Fruit fly (Drosophila melanogaster) whole organism, embryonic: ENCODE measurements around the gene CG12516.

Source experiments
- ATbp ChIP-seq: fragments of 200-800 bp; sonication (Bioruptor generic); optimal IDR thresholded peaks from 2 replicates; lab custom pipeline; 2017; ENCODE audit warnings: missing biosample characterization, mild to moderate bottlenecking, missing genetic modification characterization, missing genetic modification reagents
- Abd-B ChIP-seq: fragments of 200-800 bp; sonication (Bioruptor generic); optimal IDR thresholded peaks from 2 replicates; lab custom pipeline; 2018; ENCODE audit warnings: missing biosample characterization, mild to moderate bottlenecking, missing genetic modification characterization, moderate library complexity
- CG10321 ChIP-seq: fragments of 200-800 bp; sonication (Bioruptor generic); IDR thresholded peaks from 2 replicates; pipeline ENCODE4 v1.3.6; 2022; ENCODE audit warnings: missing biosample characterization, missing genetic modification characterization
- CG10543 ChIP-seq: fragments of 200-800 bp; sonication (Bioruptor generic); optimal IDR thresholded peaks from 3 replicates; lab custom pipeline; 2017; ENCODE audit warnings: missing biosample characterization, mild to moderate bottlenecking, missing genetic modification characterization, moderate library complexity
- CG10959 ChIP-seq: fragments of 200-800 bp; sonication (Bioruptor generic); IDR thresholded peaks from 2 replicates; pipeline ENCODE4 v1.3.6; 2022; ENCODE audit warnings: missing biosample characterization, missing genetic modification characterization
- CG11504 ChIP-seq: fragments of 200-800 bp; sonication (Bioruptor generic); optimal IDR thresholded peaks from 3 replicates; lab custom pipeline; 2019; ENCODE audit warnings: missing biosample characterization, mild to moderate bottlenecking, missing genetic modification characterization, moderate library complexity
- CG11695 ChIP-seq: fragments of 200-800 bp; sonication (Bioruptor generic); IDR thresholded peaks from 3 replicates; pipeline ENCODE4 v1.3.6; 2022; ENCODE audit warnings: missing biosample characterization, missing genetic modification characterization
- CG12744 ChIP-seq: fragments of 200-800 bp; sonication (Bioruptor generic); optimal IDR thresholded peaks from 2 replicates; lab custom pipeline; 2016; ENCODE audit warnings: missing biosample characterization, missing genetic modification characterization
- CG14014 ChIP-seq: fragments of 200-800 bp; sonication (Bioruptor generic); IDR thresholded peaks from 2 replicates; pipeline ENCODE4 v1.3.6; 2022; ENCODE audit warnings: missing biosample characterization, missing genetic modification characterization
- CG14050 ChIP-seq: fragments of 200-800 bp; sonication (Bioruptor generic); IDR thresholded peaks from 3 replicates; pipeline ENCODE4 v1.3.6; 2022; ENCODE audit warnings: missing biosample characterization, missing genetic modification characterization
- CG15479 ChIP-seq: fragments of 200-800 bp; sonication (Bioruptor generic); optimal IDR thresholded peaks from 3 replicates; lab custom pipeline; 2019; ENCODE audit warnings: missing biosample characterization, mild to moderate bottlenecking, missing genetic modification characterization, moderate library complexity
- CG15514 ChIP-seq: fragments of 200-800 bp; sonication (Bioruptor generic); optimal IDR thresholded peaks from 3 replicates; lab custom pipeline; 2017; ENCODE audit warnings: missing biosample characterization, missing genetic modification characterization, mild to moderate bottlenecking, moderate library complexity, missing genetic modification reagents
- CG1602 ChIP-seq: fragments of 200-800 bp; sonication (Bioruptor generic); optimal IDR thresholded peaks from 3 replicates; lab custom pipeline; 2016; ENCODE audit warnings: missing biosample characterization, missing genetic modification characterization
- CG18476 ChIP-seq: fragments of 200-800 bp; sonication (Bioruptor generic); optimal IDR thresholded peaks from 2 replicates; lab custom pipeline; 2016; ENCODE audit warnings: missing biosample characterization, mild to moderate bottlenecking, missing genetic modification characterization
- CG18599 ChIP-seq: fragments of 200-800 bp; sonication (Bioruptor generic); optimal IDR thresholded peaks from 3 replicates; lab custom pipeline; 2017; ENCODE audit warnings: missing biosample characterization, missing genetic modification characterization, mild to moderate bottlenecking, moderate library complexity, missing genetic modification reagents
- CG2120 ChIP-seq: fragments of 200-800 bp; sonication (Bioruptor generic); optimal IDR thresholded peaks from 3 replicates; lab custom pipeline; 2016; ENCODE audit warnings: missing biosample characterization, missing genetic modification characterization
- CG2202 ChIP-seq: fragments of 200-800 bp; sonication (Bioruptor generic); optimal IDR thresholded peaks from 2 replicates; lab custom pipeline; 2018; ENCODE audit warnings: missing biosample characterization, mild to moderate bottlenecking, missing genetic modification characterization
- CG34376 ChIP-seq: fragments of 200-800 bp; sonication (Bioruptor generic); optimal IDR thresholded peaks from 2 replicates; lab custom pipeline; 2018; ENCODE audit warnings: missing biosample characterization, mild to moderate bottlenecking, missing genetic modification characterization
- CG4707 ChIP-seq: fragments of 200-800 bp; sonication (Bioruptor generic); optimal IDR thresholded peaks from 2 replicates; lab custom pipeline; 2018; ENCODE audit warnings: missing biosample characterization, mild to moderate bottlenecking, missing genetic modification characterization, moderate library complexity
- CG6791 ChIP-seq: fragments of 200-800 bp; sonication (Bioruptor generic); IDR thresholded peaks from 3 replicates; pipeline ENCODE4 v1.3.6; 2022; ENCODE audit warnings: missing biosample characterization, missing genetic modification characterization; ENCODE audit not compliant: partially characterized antibody
- CG9609 ChIP-seq: fragments of 200-800 bp; sonication (Bioruptor generic); optimal IDR thresholded peaks from 3 replicates; lab custom pipeline; 2016; ENCODE audit warnings: missing biosample characterization, missing genetic modification characterization
- CG9727 ChIP-seq: fragments of 200-800 bp; sonication (Bioruptor generic); optimal IDR thresholded peaks from 3 replicates; lab custom pipeline; 2017; ENCODE audit warnings: missing biosample characterization, mild to moderate bottlenecking, missing genetic modification characterization
- CHES-1-like ChIP-seq: fragments of 200-800 bp; sonication (Bioruptor generic); optimal IDR thresholded peaks from 2 replicates; lab custom pipeline; 2016; ENCODE audit warnings: missing biosample characterization, missing genetic modification characterization
- Dp ChIP-seq: fragments of 200-800 bp; sonication (Bioruptor generic); optimal IDR thresholded peaks from 2 replicates; lab custom pipeline; 2018; ENCODE audit warnings: missing biosample characterization, mild to moderate bottlenecking, missing genetic modification characterization, moderate library complexity
- Gug ChIP-seq: fragments of 200-800 bp; sonication (Bioruptor generic); IDR thresholded peaks from 4 replicates; pipeline ENCODE4 v1.3.6; 2022; ENCODE audit warnings: missing biosample characterization, missing genetic modification characterization
- Lhr ChIP-seq: fragments of 200-800 bp; sonication (Bioruptor generic); optimal IDR thresholded peaks from 3 replicates; lab custom pipeline; 2017; ENCODE audit warnings: mild to moderate bottlenecking, missing biosample characterization, missing genetic modification reagents, missing genetic modification characterization
- Lpt ChIP-seq: fragments of >200 bp; optimal IDR thresholded peaks from 2 replicates; lab custom pipeline; 2018; ENCODE audit warnings: missing biosample characterization, missing genetic modification characterization
- Meics ChIP-seq: fragments of 200-800 bp; sonication (Bioruptor generic); optimal IDR thresholded peaks from 2 replicates; lab custom pipeline; 2017; ENCODE audit warnings: missing biosample characterization, mild to moderate bottlenecking, missing genetic modification characterization
- Mrtf ChIP-seq: fragments of 200-800 bp; sonication (Bioruptor generic); IDR thresholded peaks from 3 replicates; pipeline ENCODE4 v1.3.6; 2022; ENCODE audit warnings: missing biosample characterization, missing genetic modification characterization
- NK7.1 ChIP-seq: fragments of 200-800 bp; sonication (Bioruptor generic); optimal IDR thresholded peaks from 3 replicates; lab custom pipeline; 2016; ENCODE audit warnings: missing biosample characterization, missing genetic modification characterization
- Ptx1 ChIP-seq: fragments of 200-800 bp; sonication (Bioruptor generic); IDR thresholded peaks from 2 replicates; pipeline ENCODE4 v1.3.6; 2022; ENCODE audit warnings: missing biosample characterization, missing genetic modification characterization
- Sox102F ChIP-seq: fragments of 200-800 bp; sonication (Bioruptor generic); optimal IDR thresholded peaks from 2 replicates; lab custom pipeline; 2018; ENCODE audit warnings: missing biosample characterization, mild to moderate bottlenecking, missing genetic modification characterization, moderate library complexity
- Spps ChIP-seq: fragments of 200-800 bp; sonication (Bioruptor generic); optimal IDR thresholded peaks from 2 replicates; lab custom pipeline; 2018; ENCODE audit warnings: missing biosample characterization, mild to moderate bottlenecking, missing genetic modification characterization
- Sry-β ChIP-seq: fragments of 200-800 bp; sonication (Bioruptor generic); optimal IDR thresholded peaks from 2 replicates; lab custom pipeline; 2018; ENCODE audit warnings: missing biosample characterization, mild to moderate bottlenecking, missing genetic modification characterization, moderate library complexity
- ap ChIP-seq: fragments of 200-800 bp; sonication (Bioruptor generic); IDR thresholded peaks from 2 replicates; pipeline ENCODE4 v1.3.6; 2022; ENCODE audit warnings: missing biosample characterization, missing genetic modification characterization
- corto ChIP-seq: fragments of 200-800 bp; sonication (Bioruptor generic); optimal IDR thresholded peaks from 2 replicates; lab custom pipeline; 2016; ENCODE audit warnings: missing biosample characterization, mild to moderate bottlenecking, missing genetic modification characterization, moderate library complexity
- dmrt11E ChIP-seq: fragments of 200-800 bp; sonication (Bioruptor generic); optimal IDR thresholded peaks from 3 replicates; lab custom pipeline; 2018; ENCODE audit warnings: missing biosample characterization, mild to moderate bottlenecking, missing genetic modification characterization, moderate library complexity
- dmrt99B ChIP-seq: fragments of 200-800 bp; sonication (Bioruptor generic); optimal IDR thresholded peaks from 2 replicates; lab custom pipeline; 2018; ENCODE audit warnings: missing biosample characterization, mild to moderate bottlenecking, missing genetic modification characterization, moderate library complexity
- grau ChIP-seq: fragments of 200-800 bp; optimal IDR thresholded peaks from 3 replicates; lab custom pipeline; 2019; ENCODE audit warnings: missing biosample characterization, mild to moderate bottlenecking, missing genetic modification characterization, moderate library complexity
- jumu ChIP-seq: fragments of 200-800 bp; sonication (Bioruptor generic); optimal IDR thresholded peaks from 3 replicates; lab custom pipeline; 2016; ENCODE audit warnings: missing biosample characterization, missing genetic modification characterization
- klu ChIP-seq: fragments of 200-800 bp; sonication (Bioruptor generic); IDR thresholded peaks from 2 replicates; pipeline ENCODE4 v1.3.6; 2022; ENCODE audit warnings: missing biosample characterization, missing genetic modification characterization
- lmd ChIP-seq: fragments of 200-800 bp; sonication (Bioruptor generic); IDR thresholded peaks from 2 replicates; pipeline ENCODE4 v1.3.6; 2022; ENCODE audit warnings: missing biosample characterization, missing genetic modification characterization
- nau ChIP-seq: fragments of 200-800 bp; sonication (Bioruptor generic); optimal IDR thresholded peaks from 3 replicates; lab custom pipeline; 2017; ENCODE audit warnings: missing biosample characterization, mild to moderate bottlenecking, missing genetic modification characterization, missing genetic modification reagents
- nerfin-1 ChIP-seq: fragments of 200-800 bp; sonication (Bioruptor generic); optimal IDR thresholded peaks from 3 replicates; lab custom pipeline; 2019; ENCODE audit warnings: missing biosample characterization, mild to moderate bottlenecking, missing genetic modification characterization, moderate library complexity
- sc ChIP-seq, 3 experiments: fragments of >200 bp in 2 of 3; fragments of 200-800 bp in 1 of 3; sonication (Bioruptor generic) in 1 of 3; optimal IDR thresholded peaks; 2 replicates in 2 of 3; 3 replicates in 1 of 3; lab custom pipeline; 2017; ENCODE audit warnings: mild to moderate bottlenecking in 1 of 3, missing biosample characterization in 1 of 3, missing genetic modification characterization in 1 of 3, missing genetic modification reagents in 1 of 3
- tgo ChIP-seq: fragments of 200-800 bp; sonication (Bioruptor generic); IDR thresholded peaks from 3 replicates; pipeline ENCODE4 v1.3.6; 2022; ENCODE audit warnings: missing biosample characterization, missing genetic modification characterization
- tna ChIP-seq: fragments of 200-800 bp; sonication (Bioruptor generic); IDR thresholded peaks from 2 replicates; pipeline ENCODE4 v1.3.6; 2022; ENCODE audit warnings: missing biosample characterization, missing genetic modification characterization; ENCODE audit not compliant: partially characterized antibody
- toy ChIP-seq: fragments of 200-800 bp; sonication (Bioruptor generic); IDR thresholded peaks from 2 replicates; pipeline ENCODE4 v1.3.6; 2022; ENCODE audit warnings: missing biosample characterization, missing genetic modification characterization
- usp ChIP-seq: fragments of >200 bp; optimal IDR thresholded peaks from 2 replicates; lab custom pipeline; 2017; ENCODE audit warnings: missing biosample characterization, missing genetic modification characterization

Gene CG12516

DNA sequence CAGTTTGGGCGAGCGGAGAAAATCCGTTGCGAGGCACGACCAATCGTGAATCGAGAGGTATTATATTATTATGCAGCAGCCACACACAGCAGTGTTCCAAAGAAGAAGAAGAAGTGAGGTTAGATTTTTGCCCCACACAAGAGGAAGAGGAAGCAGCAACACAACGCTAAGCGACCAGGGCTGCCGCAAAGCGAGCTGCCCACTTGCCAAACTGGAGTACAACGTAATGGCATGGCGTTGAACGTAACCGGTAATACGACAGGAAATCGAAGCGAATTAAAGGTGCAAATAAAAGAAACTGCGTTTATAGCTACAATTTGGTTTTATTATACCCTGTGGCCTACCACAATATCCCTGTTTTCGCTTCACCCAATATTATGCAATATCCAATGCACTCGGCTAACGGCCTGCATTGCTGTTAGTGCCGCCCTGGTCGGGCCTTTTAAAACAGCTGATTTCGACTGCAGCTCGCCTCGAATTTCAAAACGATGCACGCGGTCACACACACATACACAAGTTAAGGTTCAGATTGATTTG, 31.1 kb upstream of the CG12516 start (continued):
- TF ChIP-seq usp (GFP tag; lab: Kevin White, UChicago) (no peak), sc (optimal IDR thresholded peaks at IDR 0.05; lab: Kevin White, UChicago) (no peak), sc (GFP tag; optimal IDR thresholded peaks at IDR 0.05; lab: Kevin White, UChicago) (peak; percentile 64), CG2120 (GFP tag; lab: Kevin White, UChicago) (peak; percentile 63), CG1602 (GFP tag; lab: Kevin White, UChicago) (peak; percentile 65), CG12744 (GFP tag; lab: Kevin White, UChicago) (peak; percentile 14), Dp (no peak), toy (GFP tag; lab: Robert Waterston, UW) (peak; percentile 39; the same call in 1 of the 2 replicates), CG2202 (tag; lab: Kevin White, UChicago) (peak; percentile 59), CG10321 (GFP tag; lab: Robert Waterston, UW) (peak; percentile 48), grau (peak; percentile 73), CG18476 (peak; percentile 57), jumu (GFP tag; lab: Kevin White, UChicago) (peak; percentile 78), Mrtf (0 out of 3 replicates have a peak, but pooled peaks have one; percentile 8), lmd (GFP tag; lab: Robert Waterston, UW) (peak; percentile 78), tna (GFP tag; lab: Robert Waterston, UW) (no peak), Abd-B (GFP tag; lab: Kevin White, UChicago) (peak; percentile 68), Spps (tag; lab: Kevin White, UChicago) (peak; percentile 27), CG9609 (peak; percentile 74), NK7.1 (peak; percentile 74), CG10959 (peak; percentile 55), corto (GFP tag; lab: Kevin White, UChicago) (no peak), Meics (GFP tag; lab: Kevin White, UChicago) (peak; percentile 79), CHES-1-like (GFP tag; lab: Kevin White, UChicago) (peak; percentile 85), Gug (GFP tag; lab: Robert Waterston, UW) (peak; percentile 43; the same call in 3 of the 4 replicates), CG15514 (GFP tag; lab: Kevin White, UChicago) (peak; percentile 75), CG10543 (GFP tag; lab: Kevin White, UChicago) (peak; percentile 87), ATbp (peak; percentile 39), Ptx1 (GFP tag; lab: Robert Waterston, UW) (peak; percentile 74), Lpt (GFP tag; lab: Kevin White, UChicago) (no peak), Lhr (peak; percentile 71), nau (peak; percentile 21), CG11695 (peak; percentile 71), nerfin-1 (peak; percentile 77), ap (GFP tag; lab: Robert Waterston, UW) (peak; percentile 45), CG6791 (GFP tag; lab: Robert Waterston, UW) (peak; percentile 59; the same call in 1 of the 3 replicates), CG11504 (tag; lab: Kevin White, UChicago) (peak; percentile 74), klu (GFP tag; lab: Robert Waterston, UW) (0 out of 2 replicates have a peak, but pooled peaks have one; percentile 45), CG14050 (GFP tag; lab: Robert Waterston, UW) (peak; percentile 28; the same call in 1 of the 3 replicates), CG4707 (no peak), CG15479 (GFP tag; lab: Kevin White, UChicago) (no peak), CG34376 (GFP tag; lab: Kevin White, UChicago) (peak; percentile 86), tgo (peak; percentile 63), CG9727 (GFP tag; lab: Kevin White, UChicago) (peak; percentile 83), dmrt11E (peak; percentile 79), CG18599 (peak; percentile 56), dmrt99B (peak; percentile 62), CG14014 (GFP tag; lab: Robert Waterston, UW) (peak; percentile 72), Sry-β (GFP tag; lab: Kevin White, UChicago) (no peak), Sox102F (GFP tag; lab: Kevin White, UChicago) (peak; percentile 59)
